Fruit fly (Drosophila melanogaster): ENCODE measurements around the gene Rhau.

The Rhau gene

dm6 chr2L:20795774-20796173 is 38.0 kb upstream of the Rhau start:
- TF ChIP-seq Elba2 (GFP tag; optimal IDR thresholded peaks at IDR 0.05) (peak; percentile 54), Bgb (GFP tag; IDR thresholded peaks at IDR 0.05; ENCODE audit: partially characterized antibody) (no peak), unpg (GFP tag; optimal IDR thresholded peaks at IDR 0.05) (no peak), zen2 (GFP tag; IDR thresholded peaks at IDR 0.05; ENCODE audit: partially characterized antibody) (no peak), cg (GFP tag; optimal IDR thresholded peaks at IDR 0.05) (peak; percentile 12), CG4707 (GFP tag; optimal IDR thresholded peaks at IDR 0.05) (no peak), Kr (GFP tag; optimal IDR thresholded peaks at IDR 0.05) (no peak), Poxn (GFP tag; IDR thresholded peaks at IDR 0.05) (no peak), zfh1 (GFP tag; IDR thresholded peaks at IDR 0.05) (0 out of 3 replicates have a peak, but pooled peaks have one; percentile 4), CG13894 (tag; optimal IDR thresholded peaks at IDR 0.05) (peak; percentile 74), MBD-R2 (GFP tag; IDR thresholded peaks at IDR 0.05) (no peak), Pdp1 (GFP tag; optimal IDR thresholded peaks at IDR 0.05) (peak in 1 of 2 experiments; percentile 64)

dm6 chr2L:20794656-20795055 is 36.9 kb upstream of the Rhau start:
- TF ChIP-seq CG13894 (tag; optimal IDR thresholded peaks at IDR 0.05): peak; percentile 9
- TF ChIP-seq Pdp1 (GFP tag; optimal IDR thresholded peaks at IDR 0.05): peak in 1 of 2 experiments; percentile 56
- peak; percentile 66; the same call in 2 of the 4 replicates for TF ChIP-seq chinmo (GFP tag; IDR thresholded peaks at IDR 0.05; ENCODE audit: partially characterized antibody)
- peak; percentile 22 for TF ChIP-seq kni (GFP tag; optimal IDR thresholded peaks at IDR 0.05)
- TF ChIP-seq Ada2b (GFP tag; IDR thresholded peaks at IDR 0.05): no peak
- TF ChIP-seq z (GFP tag; IDR thresholded peaks at IDR 0.05): peak; percentile 67; the same call in 1 of the 3 replicates
- TF ChIP-seq hth (optimal IDR thresholded peaks at IDR 0.05): no peak
- TF ChIP-seq vvl (GFP tag; IDR thresholded peaks at IDR 0.05): peak; percentile 60; the same call in 1 of the 2 replicates
- TF ChIP-seq CG7928 (GFP tag; optimal IDR thresholded peaks at IDR 0.05): no peak
- TF ChIP-seq CG4730 (GFP tag; IDR thresholded peaks at IDR 0.05): 0 out of 2 replicates have a peak, but pooled peaks have one; percentile 7
- peak; percentile 15 for TF ChIP-seq Med (GFP tag)
- TF ChIP-seq pros (GFP tag; optimal IDR thresholded peaks at IDR 0.05): peak; percentile 64
- TF ChIP-seq sens (GFP tag): peak; percentile 24
- peak; percentile 25; the same call in 1 of the 3 replicates for TF ChIP-seq CG6791 (GFP tag; IDR thresholded peaks at IDR 0.05; ENCODE audit: partially characterized antibody)

dm6 chr2L:20793881-20794280 is 36.1 kb upstream of the Rhau start:
- TF ChIP-seq CG17361 (GFP tag; IDR thresholded peaks at IDR 0.05): no peak
- TF ChIP-seq CG6175 (GFP tag; IDR thresholded peaks at IDR 0.05): no peak
- TF ChIP-seq CG13775 (GFP tag; optimal IDR thresholded peaks at IDR 0.05): no peak
- TF ChIP-seq CG2678 (tag; optimal IDR thresholded peaks at IDR 0.05): no peak
- peak; percentile 76 for TF ChIP-seq HLHmδ (GFP tag; optimal IDR thresholded peaks at IDR 0.05)
- peak; percentile 79 for TF ChIP-seq ci (GFP tag; IDR thresholded peaks at IDR 0.05)
- TF ChIP-seq cg (GFP tag; optimal IDR thresholded peaks at IDR 0.05): peak; percentile 74
- TF ChIP-seq unc-4 (GFP tag; IDR thresholded peaks at IDR 0.05; ENCODE audit: partially characterized antibody): peak; percentile 50; the same call in 1 of the 2 replicates
- peak; percentile 47 for TF ChIP-seq kay (GFP tag; optimal IDR thresholded peaks at IDR 0.05)
- peak; percentile 24 for TF ChIP-seq CG17829 (tag; optimal IDR thresholded peaks at IDR 0.05)
- peak; percentile 44; the same call in 1 of the 2 replicates for TF ChIP-seq amos (GFP tag; IDR thresholded peaks at IDR 0.05; ENCODE audit: partially characterized antibody)
- TF ChIP-seq Oaz (GFP tag; IDR thresholded peaks at IDR 0.05): no peak
- peak; percentile 60 for TF ChIP-seq BtbVII (GFP tag; optimal IDR thresholded peaks at IDR 0.05)
- TF ChIP-seq CG18011 (GFP tag; optimal IDR thresholded peaks at IDR 0.05): no peak
- TF ChIP-seq sob (GFP tag; IDR thresholded peaks at IDR 0.05): 0 out of 2 replicates have a peak, but pooled peaks have one; percentile 40
- TF ChIP-seq CG10366 (GFP tag; IDR thresholded peaks at IDR 0.05): no peak
- TF ChIP-seq CG17328 (GFP tag; IDR thresholded peaks at IDR 0.05): 0 out of 2 replicates have a peak, but pooled peaks have one; percentile 25
- no peak for TF ChIP-seq wor (GFP tag; IDR thresholded peaks at IDR 0.05)
- peak; percentile 27; the same call in 1 of the 2 replicates for TF ChIP-seq Awh (GFP tag; IDR thresholded peaks at IDR 0.05)
- TF ChIP-seq CG10543 (GFP tag; optimal IDR thresholded peaks at IDR 0.05): peak; percentile 57
- 0 out of 2 replicates have a peak, but pooled peaks have one; percentile 14 for TF ChIP-seq wdn (GFP tag; IDR thresholded peaks at IDR 0.05)
- no peak for TF ChIP-seq pzg (GFP tag; optimal IDR thresholded peaks at IDR 0.05)
- TF ChIP-seq CG13287 (GFP tag; IDR thresholded peaks at IDR 0.05; ENCODE audit: partially characterized antibody): peak; percentile 42
- TF ChIP-seq Nf-YB (GFP tag; optimal IDR thresholded peaks at IDR 0.05): no peak
- TF ChIP-seq jumu (GFP tag; optimal IDR thresholded peaks at IDR 0.05): no peak

Data from whole organism, embryonic.